Worm (Caenorhabditis elegans): ENCODE results near the gene rack-1.

ce11 chrIV:10144487-10144886 is 32.0 kb upstream of the rack-1 start:
- no peak for TF ChIP-seq nhr-11 (tag; optimal IDR thresholded peaks at IDR 0.05)
- no peak for TF ChIP-seq ztf-11 (tag; optimal IDR thresholded peaks at IDR 0.05)
- no peak for TF ChIP-seq ztf-4 (tag; optimal IDR thresholded peaks at IDR 0.05)
- no peak for TF ChIP-seq sma-3 (GFP tag; optimal IDR thresholded peaks at IDR 0.05)
- TF ChIP-seq snpc-4 (tag; optimal IDR thresholded peaks at IDR 0.05) = no peak
- no peak for TF ChIP-seq unc-55 (GFP tag; optimal IDR thresholded peaks at IDR 0.05)

Measured in whole organism, L2 larva.